Fruit fly (Drosophila melanogaster): ENCODE results near the gene nerfin-2.

- TF ChIP-seq CG10348 (GFP tag; IDR thresholded peaks at IDR 0.05) (no peak), CG12605 (GFP tag; IDR thresholded peaks at IDR 0.05) (no peak), CG14655 (GFP tag; optimal IDR thresholded peaks at IDR 0.05) (no peak), CG34367 (tag; optimal IDR thresholded peaks at IDR 0.05) (no peak), EcR (GFP tag; optimal IDR thresholded peaks at IDR 0.05) (no peak), fd96Ca (GFP tag; IDR thresholded peaks at IDR 0.05) (no peak), CG13204 (GFP tag; optimal IDR thresholded peaks at IDR 0.05) (no peak), CG32121 (GFP tag; IDR thresholded peaks at IDR 0.05) (no peak), Pif1B (GFP tag; optimal IDR thresholded peaks at IDR 0.05) (no peak), Pif1A (GFP tag; optimal IDR thresholded peaks at IDR 0.05) (no peak)
Measured at dm6 chr3R:10086683-10087082, 15.8 kb downstream of the nerfin-2 start.

All from whole organism, pupa.